Fruit fly (Drosophila melanogaster) whole organism, prepupa: ENCODE data around the gene CG11588.

Source experiments
- Blimp-1 ChIP-seq: fragments of 200-800 bp; sonication (Bioruptor generic); optimal IDR thresholded peaks from 3 replicates; lab custom pipeline; 2017; ENCODE audit warnings: missing biosample characterization, missing genetic modification characterization, mild to moderate bottlenecking, moderate library complexity, missing genetic modification reagents
- CG10669 ChIP-seq: fragments of 200-800 bp; sonication (Bioruptor generic); optimal IDR thresholded peaks from 3 replicates; lab custom pipeline; 2018; ENCODE audit warnings: missing biosample characterization, mild to moderate bottlenecking, missing genetic modification characterization, moderate library complexity
- CG11294 ChIP-seq: fragments of 200-800 bp; sonication (Bioruptor generic); IDR thresholded peaks from 2 replicates; pipeline ENCODE4 v1.3.6; 2022; ENCODE audit warnings: missing biosample characterization, missing genetic modification characterization
- CG11762 ChIP-seq: fragments of 200-800 bp; sonication (Bioruptor generic); optimal IDR thresholded peaks from 3 replicates; lab custom pipeline; 2016; ENCODE audit warnings: missing biosample characterization, missing genetic modification characterization; ENCODE audit not compliant: insufficient read depth
- CG11902 ChIP-seq: fragments of 200-800 bp; sonication (Bioruptor generic); optimal IDR thresholded peaks from 3 replicates; lab custom pipeline; 2016; ENCODE audit warnings: missing biosample characterization, missing genetic modification characterization
- CG15336 ChIP-seq: fragments of 200-800 bp; sonication (Bioruptor generic); IDR thresholded peaks from 2 replicates; pipeline ENCODE4 v1.3.6; 2022; ENCODE audit warnings: missing biosample characterization, missing genetic modification characterization
- CG1621 ChIP-seq: fragments of 200-800 bp; sonication (Bioruptor generic); optimal IDR thresholded peaks from 3 replicates; lab custom pipeline; 2018; ENCODE audit warnings: missing biosample characterization, mild to moderate bottlenecking, missing genetic modification characterization
- CG34406 ChIP-seq: fragments of 200-800 bp; sonication (Bioruptor generic); optimal IDR thresholded peaks from 3 replicates; lab custom pipeline; 2016; ENCODE audit warnings: missing biosample characterization, missing genetic modification characterization
- CG3919 ChIP-seq: fragments of 200-800 bp; sonication (Bioruptor generic); optimal IDR thresholded peaks from 3 replicates; lab custom pipeline; 2016; ENCODE audit warnings: missing biosample characterization, missing genetic modification characterization
- CG6163 ChIP-seq: fragments of 200-800 bp; sonication (Bioruptor generic); IDR thresholded peaks from 3 replicates; pipeline ENCODE4 v1.3.6; 2022; ENCODE audit warnings: missing biosample characterization, missing genetic modification characterization
- CG6276 ChIP-seq: fragments of 200-800 bp; sonication (Bioruptor generic); optimal IDR thresholded peaks from 2 replicates; lab custom pipeline; 2017; ENCODE audit warnings: missing biosample characterization, mild to moderate bottlenecking, missing genetic modification characterization
- CG6792 ChIP-seq: fragments of 200-800 bp; sonication (Bioruptor generic); optimal IDR thresholded peaks from 3 replicates; lab custom pipeline; 2016; ENCODE audit warnings: missing biosample characterization, missing genetic modification characterization
- CG6854 ChIP-seq: fragments of 200-800 bp; sonication (Bioruptor generic); optimal IDR thresholded peaks from 2 replicates; lab custom pipeline; 2017; ENCODE audit warnings: missing biosample characterization, mild to moderate bottlenecking, missing genetic modification characterization
- CG8119 ChIP-seq: fragments of 200-800 bp; sonication (Bioruptor generic); IDR thresholded peaks from 3 replicates; pipeline ENCODE4 v1.3.6; 2022; ENCODE audit warnings: missing biosample characterization, missing genetic modification characterization
- CG8319 ChIP-seq: fragments of 200-800 bp; sonication (Bioruptor generic); optimal IDR thresholded peaks from 3 replicates; lab custom pipeline; 2016; ENCODE audit warnings: missing biosample characterization, missing genetic modification characterization
- Eip75B ChIP-seq: fragments of 200-800 bp; sonication (Bioruptor generic); optimal IDR thresholded peaks from 3 replicates; lab custom pipeline; 2016; ENCODE audit warnings: missing biosample characterization, missing genetic modification characterization
- Eip78C ChIP-seq: fragments of 200-800 bp; sonication (Bioruptor generic); peaks from one replicate; lab custom pipeline; 2016; ENCODE audit warnings: missing biosample characterization, missing genetic modification characterization
- Ets21C ChIP-seq: fragments of 200-800 bp; sonication (Bioruptor generic); optimal IDR thresholded peaks from 3 replicates; lab custom pipeline; 2016; ENCODE audit warnings: missing biosample characterization, missing genetic modification characterization
- Ets96B ChIP-seq: fragments of 200-800 bp; optimal IDR thresholded peaks from 2 replicates; lab custom pipeline; 2019; ENCODE audit warnings: missing biosample characterization, mild to moderate bottlenecking, missing genetic modification characterization, moderate library complexity
- Gug ChIP-seq: fragments of 200-800 bp; sonication (Bioruptor generic); IDR thresholded peaks from 2 replicates; pipeline ENCODE4 v1.3.6; 2022; ENCODE audit warnings: missing biosample characterization, missing genetic modification characterization
- Hr39 ChIP-seq: fragments of 200-800 bp; sonication (Bioruptor generic); optimal IDR thresholded peaks from 2 replicates; lab custom pipeline; 2016; ENCODE audit warnings: missing biosample characterization, missing genetic modification characterization
- Lpt ChIP-seq: fragments of 200-800 bp; sonication (Bioruptor generic); optimal IDR thresholded peaks from 3 replicates; lab custom pipeline; 2016; ENCODE audit warnings: missing biosample characterization, missing genetic modification characterization
- Smox ChIP-seq: fragments of 200-800 bp; sonication (Bioruptor generic); optimal IDR thresholded peaks from 3 replicates; lab custom pipeline; 2016; ENCODE audit warnings: missing biosample characterization, missing genetic modification characterization
- Sox14 ChIP-seq: fragments of 200-800 bp; sonication (Bioruptor generic); optimal IDR thresholded peaks from 3 replicates; lab custom pipeline; 2016; ENCODE audit warnings: missing biosample characterization, missing genetic modification characterization
- Sox15 ChIP-seq: fragments of 200-800 bp; sonication (Bioruptor generic); optimal IDR thresholded peaks from 3 replicates; lab custom pipeline; 2016; ENCODE audit warnings: missing biosample characterization, missing genetic modification characterization
- achi ChIP-seq: fragments of 200-800 bp; sonication (Bioruptor generic); optimal IDR thresholded peaks from 3 replicates; lab custom pipeline; 2016; ENCODE audit warnings: missing biosample characterization, missing genetic modification characterization
- cyc ChIP-seq: fragments of 200-800 bp; sonication (Bioruptor generic); optimal IDR thresholded peaks from 3 replicates; lab custom pipeline; 2016; ENCODE audit warnings: missing biosample characterization, missing genetic modification characterization
- dsx ChIP-seq: fragments of 200-800 bp; optimal IDR thresholded peaks from 3 replicates; lab custom pipeline; 2019; ENCODE audit warnings: missing biosample characterization, mild to moderate bottlenecking, missing genetic modification characterization, moderate library complexity; ENCODE audit not compliant: poor library complexity, severe bottlenecking
- esn ChIP-seq: fragments of 200-800 bp; sonication (Bioruptor generic); optimal IDR thresholded peaks from 2 replicates; lab custom pipeline; 2016; ENCODE audit warnings: missing biosample characterization, mild to moderate bottlenecking, missing genetic modification characterization, moderate library complexity
- fd85E ChIP-seq: fragments of 200-800 bp; sonication (Bioruptor generic); optimal IDR thresholded peaks from 3 replicates; lab custom pipeline; 2016; ENCODE audit warnings: missing biosample characterization, missing genetic modification characterization
- fkh ChIP-seq: fragments of 200-800 bp; sonication (Bioruptor generic); optimal IDR thresholded peaks from 3 replicates; lab custom pipeline; 2017; ENCODE audit warnings: missing biosample characterization, mild to moderate bottlenecking, missing genetic modification characterization, moderate library complexity
- net ChIP-seq: fragments of 200-800 bp; sonication (Bioruptor generic); optimal IDR thresholded peaks from 3 replicates; lab custom pipeline; 2016; ENCODE audit warnings: missing biosample characterization, missing genetic modification characterization
- spab ChIP-seq: fragments of 200-800 bp; sonication (Bioruptor generic); optimal IDR thresholded peaks from 2 replicates; lab custom pipeline; 2017; ENCODE audit warnings: missing biosample characterization, mild to moderate bottlenecking, missing genetic modification characterization, missing genetic modification reagents
- svp ChIP-seq: fragments of 200-800 bp; sonication (Bioruptor generic); peaks from one replicate; lab custom pipeline; 2016; ENCODE audit warnings: missing biosample characterization, missing genetic modification characterization
- topi ChIP-seq: fragments of 200-800 bp; sonication (Bioruptor generic); optimal IDR thresholded peaks from 3 replicates; lab custom pipeline; 2016; ENCODE audit warnings: missing biosample characterization, missing genetic modification characterization

CG11588 gene

DNA sequence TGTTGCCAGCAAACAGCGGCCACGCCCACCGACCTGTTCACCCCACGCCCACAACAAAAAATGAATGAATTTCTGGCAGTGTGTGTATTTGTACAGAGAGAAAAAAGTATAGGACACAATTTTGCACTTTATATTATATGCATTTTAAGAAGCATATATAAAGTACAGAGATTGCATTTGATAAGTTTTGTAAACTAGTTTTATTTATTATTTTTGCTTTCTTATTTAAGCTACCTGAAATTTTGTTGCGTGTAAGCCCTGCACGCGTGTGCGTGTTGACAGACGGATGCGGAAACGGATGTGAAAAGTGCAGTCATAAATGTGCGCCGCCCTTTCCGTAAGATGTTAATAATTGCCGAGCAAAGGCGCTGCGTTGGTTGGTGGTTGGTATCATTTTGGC is 24.6 kb upstream of the CG11588 start (continued):
- TF ChIP-seq Blimp-1 (GFP tag; lab: Kevin White, UChicago) (no peak), CG6163 (GFP tag; lab: Robert Waterston, UW) (no peak), CG11762 (GFP tag; lab: Kevin White, UChicago) (no peak), CG8319 (GFP tag; lab: Kevin White, UChicago) (no peak), CG11902 (GFP tag; lab: Kevin White, UChicago) (no peak), CG15336 (GFP tag; lab: Robert Waterston, UW) (no peak), fd85E (GFP tag; lab: Kevin White, UChicago) (no peak), CG10669 (GFP tag; lab: Kevin White, UChicago) (peak; percentile 51), Hr39 (GFP tag; lab: Kevin White, UChicago) (peak; percentile 9), Sox14 (GFP tag; lab: Kevin White, UChicago) (peak; percentile 4), cyc (GFP tag; lab: Kevin White, UChicago) (peak; percentile 6), CG6854 (no peak), CG1621 (tag; lab: Kevin White, UChicago) (no peak), Eip78C (peak; percentile 36), Eip75B (GFP tag; lab: Kevin White, UChicago) (peak; percentile 17), Ets21C (no peak), spab (GFP tag; lab: Kevin White, UChicago) (peak; percentile 18), CG6792 (GFP tag; lab: Kevin White, UChicago) (no peak), fkh (GFP tag; lab: Kevin White, UChicago) (no peak)
- TF ChIP-seq, all 60 proteins: peak for 16

DNA sequence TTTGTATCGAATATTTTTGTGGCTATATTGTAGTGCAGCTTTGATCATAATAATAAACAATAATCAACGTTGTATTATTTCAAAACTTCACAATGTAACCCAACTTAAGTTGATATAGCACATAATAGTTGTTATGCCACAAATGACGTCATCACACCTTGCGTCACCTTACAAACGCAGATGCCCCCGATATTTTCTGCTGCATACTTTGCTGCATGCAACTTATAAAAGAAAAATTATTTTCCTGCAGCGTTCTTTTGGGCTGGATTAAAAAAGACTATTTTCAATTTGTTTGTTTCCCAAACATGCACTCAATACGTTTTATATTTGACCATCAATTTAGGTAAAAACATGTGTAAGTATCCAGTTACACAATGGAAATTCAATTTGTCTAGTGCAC is 3.1 kb upstream of the CG11588 start:
- TF ChIP-seq fkh (GFP tag; lab: Kevin White, UChicago): peak; percentile 10
- TF ChIP-seq Eip75B (GFP tag; lab: Kevin White, UChicago): peak; percentile 77
- no peak for TF ChIP-seq dsx
- TF ChIP-seq svp (GFP tag; lab: Kevin White, UChicago): peak; percentile 42
- TF ChIP-seq, all 60 proteins: peak for 3

DNA sequence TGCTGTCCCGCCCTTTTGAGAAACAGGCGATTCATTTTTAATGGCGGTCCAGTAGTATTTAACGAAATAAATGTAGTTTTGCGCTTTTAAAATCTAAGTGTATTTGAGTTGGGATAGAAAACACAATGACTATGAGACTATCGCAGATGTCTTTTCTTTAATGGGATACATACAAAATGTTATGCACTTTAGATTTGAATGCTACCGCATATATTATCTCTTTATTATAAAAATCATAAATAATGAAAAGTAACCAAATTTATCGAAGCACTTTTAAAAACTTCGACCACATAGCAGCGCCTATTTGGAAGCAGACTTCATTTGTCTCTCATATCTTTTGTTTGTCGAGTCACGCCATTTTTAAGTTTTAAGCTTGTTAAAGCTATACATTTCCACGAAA is 3.3 kb downstream of the CG11588 start, which contains the start of gene SdhAL:
Gene SdhAL (minus strand): TSS at position 101 of the 400 bp plus-strand sequence.
- TF ChIP-seq Eip75B (GFP tag; lab: Kevin White, UChicago) (no peak), Ets96B (no peak)

DNA sequence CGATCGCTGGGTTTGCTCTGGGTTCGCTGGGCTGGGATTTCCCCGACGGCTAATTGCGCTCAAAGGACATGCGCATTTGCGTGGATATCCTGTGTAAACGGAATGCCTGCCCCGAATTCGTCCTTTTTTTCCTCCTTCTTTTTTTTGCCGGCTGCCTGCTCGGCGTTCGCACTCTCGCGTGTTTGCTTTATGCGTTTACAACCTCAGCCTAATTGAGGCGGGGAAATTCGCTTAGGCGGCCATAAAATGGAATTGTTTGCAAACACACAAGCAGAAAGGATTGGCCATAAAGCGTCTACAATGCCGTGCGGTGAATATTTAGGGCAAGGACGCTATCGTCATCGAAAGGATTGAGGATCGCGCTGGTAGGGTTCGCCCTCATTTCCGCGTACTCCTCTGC is 4.1 kb downstream of the CG11588 start:
- TF ChIP-seq CG34406 (GFP tag; lab: Kevin White, UChicago) (no peak), CG3919 (no peak), svp (GFP tag; lab: Kevin White, UChicago) (no peak), CG11294 (GFP tag; lab: Robert Waterston, UW) (no peak), Sox14 (GFP tag; lab: Kevin White, UChicago) (no peak), esn (no peak), Gug (GFP tag; lab: Robert Waterston, UW) (no peak), Smox (GFP tag; lab: Kevin White, UChicago) (no peak), achi (GFP tag; lab: Kevin White, UChicago) (no peak), cyc (GFP tag; lab: Kevin White, UChicago) (no peak), net (no peak), topi (GFP tag; lab: Kevin White, UChicago) (no peak), Lpt (GFP tag; lab: Kevin White, UChicago) (no peak), CG6276 (no peak), CG6163 (GFP tag; lab: Robert Waterston, UW) (no peak), Sox15 (GFP tag; lab: Kevin White, UChicago) (no peak), CG8119 (GFP tag; lab: Robert Waterston, UW) (no peak), Ets96B (no peak)
